Fruit fly (Drosophila melanogaster): Measurements from ENCODE around the gene Orp8.

Gene Orp8

DNA sequence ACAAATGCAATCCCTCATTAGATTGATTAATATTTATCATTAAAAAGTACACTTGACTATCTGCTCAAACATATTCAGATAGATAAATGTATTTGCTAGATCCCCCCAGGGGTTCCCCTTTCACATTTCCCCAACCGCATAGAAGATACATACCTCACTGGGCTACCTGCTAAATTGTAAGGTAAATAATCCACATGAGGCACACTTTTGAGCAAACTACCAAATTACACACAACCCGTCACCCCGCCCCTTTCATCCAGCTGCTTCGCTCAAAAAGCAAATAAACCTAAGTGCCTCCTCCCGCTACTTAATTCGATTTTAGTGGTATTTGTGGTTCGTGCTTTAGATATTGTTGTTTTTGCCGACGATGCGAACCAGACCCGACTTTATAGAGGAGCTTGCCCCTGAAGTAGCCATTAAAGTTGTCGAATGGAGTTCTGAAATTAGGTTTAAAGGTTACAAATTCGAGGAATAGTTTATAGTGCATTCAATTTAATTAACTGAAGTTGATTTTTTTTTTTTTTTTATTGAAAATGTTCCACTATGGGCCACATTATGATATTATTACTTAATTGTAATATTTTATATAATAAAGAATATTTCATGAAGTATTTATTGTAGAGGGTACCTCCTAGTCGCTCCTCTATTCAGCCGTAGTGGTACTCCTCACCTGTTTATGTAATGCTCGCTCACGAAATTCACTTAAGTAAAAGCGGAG, 46.1 kb upstream of the Orp8 start:
- no peak for TF ChIP-seq Myc (optimal IDR thresholded peaks at IDR 0.05)
- TF ChIP-seq tai (GFP tag; optimal IDR thresholded peaks at IDR 0.05) = no peak
- TF ChIP-seq foxo (GFP tag; optimal IDR thresholded peaks at IDR 0.05) = no peak
- TF ChIP-seq lola (GFP tag; optimal IDR thresholded peaks at IDR 0.05) = no peak
- no peak for TF ChIP-seq sage (GFP tag; optimal IDR thresholded peaks at IDR 0.05)
- no peak for TF ChIP-seq dmrt93B (GFP tag; optimal IDR thresholded peaks at IDR 0.05)
- no peak for TF ChIP-seq HLH106 (tag; optimal IDR thresholded peaks at IDR 0.05)
- TF ChIP-seq OdsH (GFP tag; optimal IDR thresholded peaks at IDR 0.05) = no peak
- TF ChIP-seq GATAd (GFP tag; optimal IDR thresholded peaks at IDR 0.05) = no peak
- no peak for TF ChIP-seq Vsx2 (GFP tag; optimal IDR thresholded peaks at IDR 0.05; ENCODE audit: partially characterized antibody)
- no peak for TF ChIP-seq woc (GFP tag; optimal IDR thresholded peaks at IDR 0.05)
- TF ChIP-seq CrebA (GFP tag; optimal IDR thresholded peaks at IDR 0.05; ENCODE audit: borderline replicate concordance) = no peak
- no peak for TF ChIP-seq fru (GFP tag; optimal IDR thresholded peaks at IDR 0.05)
- no peak for TF ChIP-seq h (GFP tag; optimal IDR thresholded peaks at IDR 0.05)
- no peak for TF ChIP-seq brk (GFP tag; optimal IDR thresholded peaks at IDR 0.05)
- TF ChIP-seq N (GFP tag; optimal IDR thresholded peaks at IDR 0.05) = no peak

DNA sequence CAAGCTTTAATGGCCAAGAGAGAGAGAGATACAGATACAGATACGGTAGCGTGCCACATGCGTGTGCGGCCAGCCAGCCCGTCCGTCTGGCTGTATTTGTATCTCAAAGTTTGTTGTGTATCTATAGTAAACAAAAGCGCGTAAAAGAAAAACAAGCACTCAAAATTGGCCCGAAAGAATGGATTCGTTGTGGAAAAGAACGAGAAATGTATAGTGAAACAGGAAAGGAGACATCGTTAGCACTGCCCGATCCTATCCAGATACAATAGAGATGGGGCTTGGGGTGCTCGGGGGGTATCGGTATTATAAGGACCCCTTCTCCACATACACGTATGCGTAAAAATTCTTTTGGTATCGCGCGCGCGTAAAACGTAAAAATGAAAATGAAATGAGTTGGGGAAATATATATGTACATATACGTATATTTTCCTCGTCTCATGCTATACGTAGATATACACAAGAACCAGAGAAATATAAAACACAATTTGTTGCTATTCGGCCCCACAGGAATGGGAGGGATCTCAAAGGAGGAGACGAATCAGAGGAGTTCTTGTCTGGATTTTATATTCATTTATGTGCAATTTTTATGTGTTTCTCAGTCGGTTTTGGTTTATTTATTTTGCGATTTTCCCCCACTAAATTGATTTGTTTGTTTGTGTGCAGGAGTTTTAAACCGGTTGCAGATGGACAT, 45.2 kb upstream of the Orp8 start:
- peak; percentile 1 for TF ChIP-seq rgr (GFP tag; optimal IDR thresholded peaks at IDR 0.05)
- no peak for TF ChIP-seq CG32264 (GFP tag; optimal IDR thresholded peaks at IDR 0.05)
- TF ChIP-seq dmrt93B (GFP tag; optimal IDR thresholded peaks at IDR 0.05) = no peak
- no peak for TF ChIP-seq Mio (GFP tag; optimal IDR thresholded peaks at IDR 0.05)
- peak; percentile 74 for TF ChIP-seq psq (GFP tag; optimal IDR thresholded peaks at IDR 0.05)
- TF ChIP-seq h (GFP tag; optimal IDR thresholded peaks at IDR 0.05) = peak; percentile 2
- no peak for TF ChIP-seq Hr83 (GFP tag; optimal IDR thresholded peaks at IDR 0.05; ENCODE audit: poor library complexity, severe bottlenecking)

DNA sequence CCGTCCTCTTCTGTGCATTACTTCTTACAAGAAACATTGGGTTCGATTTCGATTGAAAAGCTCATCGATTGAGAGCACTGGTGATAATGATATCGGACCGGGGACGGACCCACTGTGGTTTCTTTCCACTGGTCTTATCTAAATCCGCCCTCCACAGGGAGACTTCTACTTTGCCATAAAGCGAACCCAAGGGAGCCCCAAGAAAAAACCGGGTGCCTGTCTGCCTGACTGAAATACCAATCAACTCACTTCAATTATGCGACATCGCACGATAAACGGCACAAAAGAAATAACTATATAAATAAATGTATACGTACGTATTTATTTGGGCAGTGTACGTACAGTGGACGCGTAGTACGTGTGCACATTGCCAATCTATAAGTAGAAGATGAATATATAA, 44.4 kb upstream of the Orp8 start:
- no peak for TF ChIP-seq usp (GFP tag; optimal IDR thresholded peaks at IDR 0.05)
- TF ChIP-seq HLH106 (tag; optimal IDR thresholded peaks at IDR 0.05) = no peak
- no peak for TF ChIP-seq brk (GFP tag; optimal IDR thresholded peaks at IDR 0.05)
- no peak for TF ChIP-seq dsf (GFP tag; optimal IDR thresholded peaks at IDR 0.05; ENCODE audit: borderline replicate concordance)
- TF ChIP-seq Sp1 (GFP tag; optimal IDR thresholded peaks at IDR 0.05) = no peak
- TF ChIP-seq Mio (GFP tag; optimal IDR thresholded peaks at IDR 0.05) = no peak
- TF ChIP-seq h (GFP tag; optimal IDR thresholded peaks at IDR 0.05) = peak; percentile 50
- TF ChIP-seq Dif (GFP tag; optimal IDR thresholded peaks at IDR 0.05; ENCODE audit: partially characterized antibody) = no peak
- no peak for TF ChIP-seq tai (GFP tag; optimal IDR thresholded peaks at IDR 0.05)
- no peak for TF ChIP-seq woc (GFP tag; optimal IDR thresholded peaks at IDR 0.05)
- no peak for TF ChIP-seq Jra (GFP tag; optimal IDR thresholded peaks at IDR 0.05)
- TF ChIP-seq jim (GFP tag; optimal IDR thresholded peaks at IDR 0.05) = no peak
- TF ChIP-seq ey (GFP tag; optimal IDR thresholded peaks at IDR 0.05) = no peak
- TF ChIP-seq CrebA (GFP tag; optimal IDR thresholded peaks at IDR 0.05; ENCODE audit: borderline replicate concordance) = no peak
- no peak for TF ChIP-seq psq (GFP tag; optimal IDR thresholded peaks at IDR 0.05)
- TF ChIP-seq lola (GFP tag; optimal IDR thresholded peaks at IDR 0.05) = no peak
- TF ChIP-seq dmrt93B (GFP tag; optimal IDR thresholded peaks at IDR 0.05) = no peak
- no peak for TF ChIP-seq Abd-B (GFP tag; optimal IDR thresholded peaks at IDR 0.05)
- TF ChIP-seq Rel (GFP tag; optimal IDR thresholded peaks at IDR 0.05) = no peak
- TF ChIP-seq Rel (tag; optimal IDR thresholded peaks at IDR 0.05) = peak; percentile 56
- peak; percentile 17 for TF ChIP-seq sage (GFP tag; optimal IDR thresholded peaks at IDR 0.05)
- TF ChIP-seq rgr (GFP tag; optimal IDR thresholded peaks at IDR 0.05) = peak; percentile 37
- TF ChIP-seq foxo (GFP tag; optimal IDR thresholded peaks at IDR 0.05) = no peak
- TF ChIP-seq sv (GFP tag; optimal IDR thresholded peaks at IDR 0.05) = no peak
- peak; percentile 4 for TF ChIP-seq Vsx2 (GFP tag; optimal IDR thresholded peaks at IDR 0.05; ENCODE audit: partially characterized antibody)
- no peak for TF ChIP-seq Hr83 (GFP tag; optimal IDR thresholded peaks at IDR 0.05; ENCODE audit: poor library complexity, severe bottlenecking)
- no peak for TF ChIP-seq br (GFP tag; optimal IDR thresholded peaks at IDR 0.05)
- no peak for TF ChIP-seq Myc (optimal IDR thresholded peaks at IDR 0.05)
- no peak for TF ChIP-seq dl (GFP tag; optimal IDR thresholded peaks at IDR 0.05; ENCODE audit: insufficient read depth in 1 of 2, partially characterized antibody in 2 of 2)
- TF ChIP-seq fru (GFP tag; optimal IDR thresholded peaks at IDR 0.05) = peak; percentile 33
